In the genomic region with DNA sequence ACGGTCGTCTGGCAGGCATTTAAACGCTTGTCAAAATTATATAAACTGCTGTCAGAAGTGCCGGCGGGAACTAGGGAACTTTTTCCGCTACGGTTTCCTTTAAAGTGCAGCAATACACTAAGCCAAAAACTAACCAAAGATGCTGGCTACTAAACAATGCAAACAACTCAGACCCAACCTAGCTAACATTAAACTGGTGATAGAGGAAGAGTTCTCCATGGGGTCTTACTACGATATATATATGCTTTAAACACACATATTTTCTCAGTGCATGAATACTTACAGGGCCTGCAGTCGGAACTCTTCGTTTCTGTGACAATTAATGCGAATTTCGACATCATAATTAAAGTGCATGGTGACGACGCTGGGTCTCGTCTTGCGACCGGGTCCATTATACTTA, we compare ENCODE assay signal across 1 fruit fly cellular context.
TF ChIP-seq lines count a peak whose summit lies in the region.

No protein-coding gene starts in this region.

TF ChIP-seq in whole organism, prepupa, 60 proteins besides CTCF, POLR2A, EP300 and RAD21 (continued from another document):
- TF ChIP-seq achi (GFP tag; optimal IDR thresholded peaks at IDR 0.05; lab: Kevin White, UChicago) (no peak), Sox102F (GFP tag; optimal IDR thresholded peaks at IDR 0.05; lab: Kevin White, UChicago) (no peak), CG4318 (GFP tag; optimal IDR thresholded peaks at IDR 0.05; lab: Kevin White, UChicago) (no peak), CG6854 (GFP tag; optimal IDR thresholded peaks at IDR 0.05; lab: Kevin White, UChicago) (no peak), CG31627 (GFP tag; optimal IDR thresholded peaks at IDR 0.05; lab: Kevin White, UChicago) (no peak), CG9139 (GFP tag; optimal IDR thresholded peaks at IDR 0.05; lab: Kevin White, UChicago) (peak; percentile 56), lz (GFP tag; optimal IDR thresholded peaks at IDR 0.05; lab: Kevin White, UChicago) (no peak), pdm3 (GFP tag; optimal IDR thresholded peaks at IDR 0.05; lab: Kevin White, UChicago) (no peak), dac (GFP tag; optimal IDR thresholded peaks at IDR 0.05; lab: Kevin White, UChicago) (no peak), Eip78C (GFP tag; lab: Kevin White, UChicago) (peak; percentile 92), CG10669 (GFP tag; optimal IDR thresholded peaks at IDR 0.05; lab: Kevin White, UChicago) (peak; percentile 86), Lpt (GFP tag; optimal IDR thresholded peaks at IDR 0.05; lab: Kevin White, UChicago) (peak; percentile 12), CG10631 (GFP tag; optimal IDR thresholded peaks at IDR 0.05; lab: Kevin White, UChicago) (peak; percentile 23), topi (GFP tag; optimal IDR thresholded peaks at IDR 0.05; lab: Kevin White, UChicago) (peak; percentile 54), Smox (GFP tag; optimal IDR thresholded peaks at IDR 0.05; lab: Kevin White, UChicago) (no peak), CG8119 (GFP tag; IDR thresholded peaks at IDR 0.05; lab: Robert Waterston, UW) (no peak), Gug (GFP tag; IDR thresholded peaks at IDR 0.05; lab: Robert Waterston, UW) (no peak), CG15336 (GFP tag; IDR thresholded peaks at IDR 0.05; lab: Robert Waterston, UW) (no peak), CG6808 (GFP tag; optimal IDR thresholded peaks at IDR 0.05; lab: Kevin White, UChicago) (peak; percentile 75), cyc (GFP tag; optimal IDR thresholded peaks at IDR 0.05; lab: Kevin White, UChicago) (peak; percentile 37), ss (GFP tag; optimal IDR thresholded peaks at IDR 0.05; lab: Kevin White, UChicago) (peak; percentile 62 to 81), net (GFP tag; optimal IDR thresholded peaks at IDR 0.05; lab: Kevin White, UChicago) (no peak), fd59A (GFP tag; optimal IDR thresholded peaks at IDR 0.05; lab: Kevin White, UChicago) (no peak), CG16779 (tag; optimal IDR thresholded peaks at IDR 0.05; lab: Kevin White, UChicago) (no peak), CG8632 (GFP tag; optimal IDR thresholded peaks at IDR 0.05; lab: Kevin White, UChicago) (no peak), Blimp-1 (GFP tag; optimal IDR thresholded peaks at IDR 0.05; lab: Kevin White, UChicago) (no peak), vri (GFP tag; optimal IDR thresholded peaks at IDR 0.05; lab: Kevin White, UChicago) (no peak), svp (GFP tag; lab: Kevin White, UChicago) (peak; percentile 70), CG1621 (tag; optimal IDR thresholded peaks at IDR 0.05; lab: Kevin White, UChicago) (no peak), dsx (GFP tag; optimal IDR thresholded peaks at IDR 0.05; lab: Kevin White, UChicago; ENCODE audit: poor library complexity, severe bottlenecking) (peak; percentile 69), Sox14 (GFP tag; optimal IDR thresholded peaks at IDR 0.05; lab: Kevin White, UChicago) (no peak), Ets21C (GFP tag; optimal IDR thresholded peaks at IDR 0.05; lab: Kevin White, UChicago) (no peak), spab (GFP tag; optimal IDR thresholded peaks at IDR 0.05; lab: Kevin White, UChicago) (peak; percentile 79)
